Fruit fly (Drosophila melanogaster) S2 (cell line): ENCODE measurements around the gene CG7457.

Experiments
- CG8478 ChIP-seq: fragments of >200 bp; optimal IDR thresholded peaks from 2 replicates; lab custom pipeline; 2018
- CTCF ChIP-seq, 2 experiments: fragments of >200 bp; optimal IDR thresholded peaks; 2 replicates each; lab custom pipeline; 2018

CG7457 gene

dm6 chr3L:7726285-7726684, at the start of gene CG7457:
TSS of gene CG7457 (minus strand) at chr3L:7726473.
- TF ChIP-seq CG8478 (lab: Kevin White, UChicago) (no peak), CTCF (optimal IDR thresholded peaks at IDR 0.05; lab: Kevin White, UChicago) (no peak)

- no peak for TF ChIP-seq CG8478 (lab: Kevin White, UChicago)
- TF ChIP-seq CTCF (optimal IDR thresholded peaks at IDR 0.05; lab: Kevin White, UChicago) = no peak
Observed at dm6 chr3L:7775365-7775905, 49.2 kb upstream of the CG7457 start, which contains the start of gene Clk. TSS of gene Clk (minus strand) at chr3L:7775603.

dm6 chr3L:7774698-7775097, 48.4 kb upstream of the CG7457 start:
- TF ChIP-seq CG8478 (lab: Kevin White, UChicago) (no peak), CTCF (optimal IDR thresholded peaks at IDR 0.05; lab: Kevin White, UChicago) (no peak)

- TF ChIP-seq CG8478 (lab: Kevin White, UChicago) (no peak), CTCF (optimal IDR thresholded peaks at IDR 0.05; lab: Kevin White, UChicago) (no peak)
Observed at dm6 chr3L:7773529-7773928, 47.3 kb upstream of the CG7457 start.

- no peak for TF ChIP-seq CTCF (optimal IDR thresholded peaks at IDR 0.05; lab: Kevin White, UChicago)
- no peak for TF ChIP-seq CG8478 (lab: Kevin White, UChicago)
Observed at dm6 chr3L:7772160-7772798, 46.0 kb upstream of the CG7457 start.

- no peak for TF ChIP-seq CTCF (optimal IDR thresholded peaks at IDR 0.05; lab: Kevin White, UChicago)
Observed at dm6 chr3L:7768252-7768651, 42.0 kb upstream of the CG7457 start, which contains the start of gene CG32371. TSS of gene CG32371 (minus strand) at chr3L:7768352.

- TF ChIP-seq CG8478 (lab: Kevin White, UChicago) (no peak), CTCF (optimal IDR thresholded peaks at IDR 0.05; lab: Kevin White, UChicago) (no peak)
Observed at dm6 chr3L:7759835-7760780, 33.8 kb upstream of the CG7457 start, which contains the start of gene Hn. TSS of gene Hn (plus strand) at chr3L:7760453.

- TF ChIP-seq CG8478 (lab: Kevin White, UChicago) = no peak
- no peak for TF ChIP-seq CTCF (optimal IDR thresholded peaks at IDR 0.05; lab: Kevin White, UChicago)
Observed at dm6 chr3L:7754109-7754508, 27.8 kb upstream of the CG7457 start, which contains the start of gene CG7409. TSS of gene CG7409 (plus strand) at chr3L:7754409.

- TF ChIP-seq CG8478 (lab: Kevin White, UChicago) = no peak
- TF ChIP-seq CTCF (optimal IDR thresholded peaks at IDR 0.05; lab: Kevin White, UChicago) = no peak
Observed at dm6 chr3L:7747044-7747443, 20.8 kb upstream of the CG7457 start, which contains the start of gene CG13685. TSS of gene CG13685 (plus strand) at chr3L:7747344.

- no peak for TF ChIP-seq CG8478 (lab: Kevin White, UChicago)
Observed at dm6 chr3L:7743741-7744140, 17.5 kb upstream of the CG7457 start.

- TF ChIP-seq CTCF (optimal IDR thresholded peaks at IDR 0.05; lab: Kevin White, UChicago) (no peak), CG8478 (lab: Kevin White, UChicago) (no peak)
Observed at dm6 chr3L:7742941-7743340, 16.7 kb upstream of the CG7457 start, which contains the start of gene Snmp2. TSS of gene Snmp2 (minus strand) at chr3L:7743041.

- TF ChIP-seq CG8478 (lab: Kevin White, UChicago) (no peak), CTCF (optimal IDR thresholded peaks at IDR 0.05; lab: Kevin White, UChicago) (no peak)
Observed at dm6 chr3L:7741953-7742352, 15.7 kb upstream of the CG7457 start.

- no peak for TF ChIP-seq CTCF (optimal IDR thresholded peaks at IDR 0.05; lab: Kevin White, UChicago)
- no peak for TF ChIP-seq CG8478 (lab: Kevin White, UChicago)
Observed at dm6 chr3L:7732141-7732748, 6.0 kb upstream of the CG7457 start, which contains the start of gene CG8492. TSS of gene CG8492 (minus strand) at chr3L:7732191.

dm6 chr3L:7726690-7727089, 417 bp upstream of the CG7457 start:
- no peak for TF ChIP-seq CG8478 (lab: Kevin White, UChicago)
